Worm (Caenorhabditis elegans): ENCODE measurements around the gene ubxn-2.

- TF ChIP-seq lin-13 (tag; optimal IDR thresholded peaks at IDR 0.05) (no peak), zip-8 (tag; optimal IDR thresholded peaks at IDR 0.05) (no peak), unc-120 (tag; optimal IDR thresholded peaks at IDR 0.05; ENCODE audit: poor library complexity, severe bottlenecking) (no peak)
Observed at ce11 chrIV:2680281-2680680, 45.3 kb downstream of the ubxn-2 start.

Measured in whole organism, mixed stage, embryonic.